Fruit fly (Drosophila melanogaster) whole organism, embryonic: Measurements from ENCODE around the gene bor.

Source experiments
- Atf6 ChIP-seq: fragments of 200-800 bp; sonication (Bioruptor generic); IDR thresholded peaks from 2 replicates; pipeline ENCODE4 v1.3.6; 2022; ENCODE audit warnings: missing biosample characterization, missing genetic modification characterization
- CG10147 ChIP-seq: fragments of 200-800 bp; sonication (Bioruptor generic); optimal IDR thresholded peaks from 2 replicates; lab custom pipeline; 2019; ENCODE audit warnings: missing biosample characterization, mild to moderate bottlenecking, missing genetic modification characterization, moderate library complexity
- CG10321 ChIP-seq: fragments of 200-800 bp; sonication (Bioruptor generic); IDR thresholded peaks from 2 replicates; pipeline ENCODE4 v1.3.6; 2022; ENCODE audit warnings: missing biosample characterization, missing genetic modification characterization
- CG14050 ChIP-seq: fragments of 200-800 bp; sonication (Bioruptor generic); IDR thresholded peaks from 3 replicates; pipeline ENCODE4 v1.3.6; 2022; ENCODE audit warnings: missing biosample characterization, missing genetic modification characterization
- CG14965 ChIP-seq: fragments of 200-800 bp; sonication (Bioruptor generic); optimal IDR thresholded peaks from 2 replicates; lab custom pipeline; 2016; ENCODE audit warnings: missing biosample characterization, missing genetic modification characterization, borderline replicate concordance
- CG18011 ChIP-seq: fragments of 200-800 bp; sonication (Bioruptor generic); optimal IDR thresholded peaks from 2 replicates; lab custom pipeline; 2017; ENCODE audit warnings: missing biosample characterization, missing genetic modification characterization, mild to moderate bottlenecking, moderate library complexity, missing genotype
- CG18262 ChIP-seq: fragments of 200-800 bp; optimal IDR thresholded peaks from 3 replicates; lab custom pipeline; 2019; ENCODE audit warnings: missing biosample characterization, mild to moderate bottlenecking, missing genetic modification characterization, moderate library complexity
- CG3065 ChIP-seq: fragments of 200-800 bp; sonication (Bioruptor generic); optimal IDR thresholded peaks from 2 replicates; lab custom pipeline; 2016; ENCODE audit warnings: missing biosample characterization, missing genetic modification characterization
- CG31388 ChIP-seq: fragments of 200-800 bp; sonication (Bioruptor generic); optimal IDR thresholded peaks from 2 replicates; lab custom pipeline; 2016; ENCODE audit warnings: missing biosample characterization, missing genetic modification characterization
- CG42726 ChIP-seq: fragments of 200-800 bp; sonication (Bioruptor generic); IDR thresholded peaks from 2 replicates; pipeline ENCODE4 v1.3.6; 2022; ENCODE audit warnings: missing biosample characterization, missing genetic modification characterization; ENCODE audit not compliant: partially characterized antibody
- CG5180 ChIP-seq: fragments of 200-800 bp; sonication (Bioruptor generic); optimal IDR thresholded peaks from 3 replicates; lab custom pipeline; 2017; ENCODE audit warnings: missing biosample characterization, missing genetic modification characterization, mild to moderate bottlenecking, moderate library complexity, missing genetic modification reagents
- CG7556 ChIP-seq: fragments of 200-800 bp; sonication (Bioruptor generic); optimal IDR thresholded peaks from 2 replicates; lab custom pipeline; 2017; ENCODE audit warnings: missing biosample characterization, mild to moderate bottlenecking, missing genetic modification characterization
- CG7745 ChIP-seq: fragments of 200-800 bp; sonication (Bioruptor generic); optimal IDR thresholded peaks from 2 replicates; lab custom pipeline; 2018; ENCODE audit warnings: missing biosample characterization, mild to moderate bottlenecking, missing genetic modification characterization, moderate library complexity
- CG7987 ChIP-seq: fragments of 200-800 bp; sonication (Bioruptor generic); optimal IDR thresholded peaks from 2 replicates; lab custom pipeline; 2018; ENCODE audit warnings: missing biosample characterization, mild to moderate bottlenecking, missing genetic modification characterization, moderate library complexity
- CG8089 ChIP-seq: fragments of 200-800 bp; sonication (Bioruptor generic); optimal IDR thresholded peaks from 3 replicates; lab custom pipeline; 2016; ENCODE audit warnings: missing biosample characterization, missing genetic modification characterization
- CG8388 ChIP-seq: fragments of 200-800 bp; sonication (Bioruptor generic); optimal IDR thresholded peaks from 2 replicates; lab custom pipeline; 2019; ENCODE audit warnings: missing biosample characterization, mild to moderate bottlenecking, missing genetic modification characterization, moderate library complexity
- CHES-1-like ChIP-seq: fragments of 200-800 bp; sonication (Bioruptor generic); optimal IDR thresholded peaks from 2 replicates; lab custom pipeline; 2016; ENCODE audit warnings: missing biosample characterization, missing genetic modification characterization
- Fer3 ChIP-seq: fragments of 200-800 bp; sonication (Bioruptor generic); optimal IDR thresholded peaks from 2 replicates; lab custom pipeline; 2018; ENCODE audit warnings: missing biosample characterization, mild to moderate bottlenecking, missing genetic modification characterization, moderate library complexity
- Gug ChIP-seq: fragments of 200-800 bp; sonication (Bioruptor generic); IDR thresholded peaks from 4 replicates; pipeline ENCODE4 v1.3.6; 2022; ENCODE audit warnings: missing biosample characterization, missing genetic modification characterization
- MESR4 ChIP-seq: fragments of 200-800 bp; sonication (Bioruptor generic); optimal IDR thresholded peaks from 2 replicates; lab custom pipeline; 2018; ENCODE audit warnings: missing biosample characterization, mild to moderate bottlenecking, missing genetic modification characterization, moderate library complexity
- MTF-1 ChIP-seq: fragments of 200-800 bp; sonication (Bioruptor generic); optimal IDR thresholded peaks from 2 replicates; lab custom pipeline; 2018; ENCODE audit warnings: missing biosample characterization, mild to moderate bottlenecking, missing genetic modification characterization, borderline replicate concordance
- Myb ChIP-seq: fragments of 200-800 bp; sonication (Bioruptor generic); optimal IDR thresholded peaks from 2 replicates; lab custom pipeline; 2016; ENCODE audit warnings: missing biosample characterization, missing genetic modification characterization
- Neu2 ChIP-seq: fragments of 200-800 bp; sonication (Bioruptor generic); optimal IDR thresholded peaks from 3 replicates; lab custom pipeline; 2016; ENCODE audit warnings: missing biosample characterization, missing genetic modification characterization, borderline replicate concordance
- Rfx ChIP-seq: fragments of 200-800 bp; sonication (Bioruptor generic); IDR thresholded peaks from 2 replicates; pipeline ENCODE4 v1.3.6; 2022; ENCODE audit warnings: missing biosample characterization, missing genetic modification characterization
- Trl ChIP-seq, 3 experiments: fragments of >200 bp in 2 of 3; fragments of 200-800 bp in 1 of 3; sonication (Bioruptor generic) in 1 of 3; optimal IDR thresholded peaks; 2 replicates in 1 of 3; 3 replicates in 2 of 3; lab custom pipeline; 2016 to 2017; ENCODE audit warnings: missing biosample characterization in 1 of 3, missing genetic modification characterization in 1 of 3
- ap ChIP-seq: fragments of 200-800 bp; sonication (Bioruptor generic); IDR thresholded peaks from 2 replicates; pipeline ENCODE4 v1.3.6; 2022; ENCODE audit warnings: missing biosample characterization, missing genetic modification characterization
- bab2 ChIP-seq: fragments of 200-800 bp; sonication (Bioruptor generic); optimal IDR thresholded peaks from 2 replicates; lab custom pipeline; 2016; ENCODE audit warnings: missing biosample characterization, missing genetic modification characterization
- cg ChIP-seq: fragments of 200-800 bp; sonication (Bioruptor generic); optimal IDR thresholded peaks from 3 replicates; lab custom pipeline; 2019; ENCODE audit warnings: missing biosample characterization, mild to moderate bottlenecking, missing genetic modification characterization, moderate library complexity
- chinmo ChIP-seq: fragments of 200-800 bp; sonication (Bioruptor generic); IDR thresholded peaks from 4 replicates; pipeline ENCODE4 v1.3.6; 2022; ENCODE audit warnings: missing biosample characterization, missing genetic modification characterization; ENCODE audit not compliant: partially characterized antibody
- croc ChIP-seq: fragments of 200-800 bp; sonication (Bioruptor generic); conservative IDR thresholded peaks from 3 replicates; pipeline ENCODE4 v1.3.6; 2022; ENCODE audit warnings: missing biosample characterization, missing genetic modification characterization
- crp ChIP-seq, 2 experiments: fragments of 200-800 bp; sonication (Bioruptor generic); optimal IDR thresholded peaks; 2 replicates in 1 of 2; 3 replicates in 1 of 2; lab custom pipeline; 2017; ENCODE audit warnings: missing biosample characterization in 2 of 2, missing genetic modification characterization in 2 of 2, mild to moderate bottlenecking in 1 of 2, moderate library complexity in 1 of 2
- dati ChIP-seq: fragments of 200-800 bp; sonication (Bioruptor generic); IDR thresholded peaks from 2 replicates; pipeline ENCODE4 v1.3.6; 2022; ENCODE audit warnings: missing biosample characterization, missing genetic modification characterization
- esg ChIP-seq: fragments of 200-800 bp; sonication (Bioruptor generic); conservative IDR thresholded peaks from 2 replicates; pipeline ENCODE4 v1.3.6; 2022; ENCODE audit warnings: missing biosample characterization, missing genetic modification characterization
- exex ChIP-seq: fragments of 200-800 bp; sonication (Bioruptor generic); optimal IDR thresholded peaks from 4 replicates; lab custom pipeline; 2018; ENCODE audit warnings: missing biosample characterization, mild to moderate bottlenecking, missing genetic modification characterization, moderate library complexity
- fru ChIP-seq: fragments of >200 bp; optimal IDR thresholded peaks from 2 replicates; lab custom pipeline; 2017
- grau ChIP-seq: fragments of 200-800 bp; optimal IDR thresholded peaks from 3 replicates; lab custom pipeline; 2019; ENCODE audit warnings: missing biosample characterization, mild to moderate bottlenecking, missing genetic modification characterization, moderate library complexity
- hbn ChIP-seq: fragments of 200-800 bp; sonication (Bioruptor generic); IDR thresholded peaks from 2 replicates; pipeline ENCODE4 v1.3.6; 2022; ENCODE audit warnings: missing biosample characterization, missing genetic modification characterization; ENCODE audit not compliant: partially characterized antibody
- maf-S ChIP-seq: fragments of 200-800 bp; sonication (Bioruptor generic); optimal IDR thresholded peaks from 2 replicates; lab custom pipeline; 2016; ENCODE audit warnings: missing biosample characterization, missing genetic modification characterization
- nerfin-2 ChIP-seq: fragments of 200-800 bp; sonication (Bioruptor generic); IDR thresholded peaks from 2 replicates; pipeline ENCODE4 v1.3.6; 2022; ENCODE audit warnings: missing biosample characterization, missing genetic modification characterization; ENCODE audit not compliant: partially characterized antibody
- pzg ChIP-seq: fragments of 200-800 bp; sonication (Bioruptor generic); optimal IDR thresholded peaks from 3 replicates; lab custom pipeline; 2018; ENCODE audit warnings: missing biosample characterization, mild to moderate bottlenecking, missing genetic modification characterization, moderate library complexity
- slbo ChIP-seq: fragments of 200-800 bp; sonication (Bioruptor generic); IDR thresholded peaks from 2 replicates; pipeline ENCODE4 v1.3.6; 2022; ENCODE audit warnings: missing biosample characterization, missing genetic modification characterization
- tgo ChIP-seq: fragments of 200-800 bp; sonication (Bioruptor generic); IDR thresholded peaks from 3 replicates; pipeline ENCODE4 v1.3.6; 2022; ENCODE audit warnings: missing biosample characterization, missing genetic modification characterization
- tup ChIP-seq: fragments of 200-800 bp; sonication (Bioruptor generic); optimal IDR thresholded peaks from 2 replicates; lab custom pipeline; 2016; ENCODE audit warnings: missing biosample characterization, mild to moderate bottlenecking, missing genetic modification characterization, moderate library complexity
- tx ChIP-seq: fragments of 200-800 bp; sonication (Bioruptor generic); optimal IDR thresholded peaks from 2 replicates; lab custom pipeline; 2016; ENCODE audit warnings: missing biosample characterization, missing genetic modification characterization
- unpg ChIP-seq: fragments of 200-800 bp; sonication (Bioruptor generic); optimal IDR thresholded peaks from 3 replicates; lab custom pipeline; 2018; ENCODE audit warnings: missing biosample characterization, mild to moderate bottlenecking, missing genetic modification characterization, moderate library complexity
- vnd ChIP-seq: fragments of 200-800 bp; sonication (Bioruptor generic); IDR thresholded peaks from 3 replicates; pipeline ENCODE4 v1.3.6; 2022; ENCODE audit warnings: missing biosample characterization, missing genetic modification characterization; ENCODE audit not compliant: partially characterized antibody

Gene bor

dm6 chr3R:16280003-16280998, 16.4 kb upstream of the bor start (continued):
- TF ChIP-seq tgo (GFP tag; lab: Robert Waterston, UW) (peak; percentile 99), tx (GFP tag; lab: Kevin White, UChicago) (peak; percentile 99), CG3065 (peak; percentile 99), CG31388 (GFP tag; lab: Kevin White, UChicago) (peak; percentile 99), croc (GFP tag; lab: Robert Waterston, UW) (peak; percentile 98), bab2 (GFP tag; lab: Kevin White, UChicago) (peak; percentile 100), CG5180 (GFP tag; lab: Kevin White, UChicago) (peak; percentile 94), CHES-1-like (GFP tag; lab: Kevin White, UChicago) (peak; percentile 100), cg (GFP tag; lab: Kevin White, UChicago) (peak; percentile 86), maf-S (GFP tag; lab: Kevin White, UChicago) (peak; percentile 99), ap (peak; percentile 99), CG18011 (peak; percentile 93), chinmo (GFP tag; lab: Robert Waterston, UW) (peak; percentile 98), hbn (GFP tag; lab: Robert Waterston, UW) (no peak), vnd (GFP tag; lab: Robert Waterston, UW) (no peak), CG8388 (GFP tag; lab: Kevin White, UChicago) (peak; percentile 99), exex (tag; lab: Kevin White, UChicago) (peak; percentile 96), fru (lab: Kevin White, UChicago) (no peak), CG18262 (peak; percentile 100), nerfin-2 (GFP tag; lab: Robert Waterston, UW) (0 out of 2 replicates have a peak, but pooled peaks have one; percentile 28), CG7987 (GFP tag; lab: Kevin White, UChicago) (peak; percentile 96), CG10321 (GFP tag; lab: Robert Waterston, UW) (peak; percentile 91), esg (GFP tag; lab: Robert Waterston, UW) (peak; percentile 99), MTF-1 (peak; percentile 98), crp (GFP tag; optimal IDR thresholded peaks at IDR 0.05; lab: Kevin White, UChicago) (peak; percentile 72 to 77), Neu2 (GFP tag; lab: Kevin White, UChicago) (peak; percentile 98), CG14965 (GFP tag; lab: Kevin White, UChicago) (peak; percentile 94), CG10147 (GFP tag; lab: Kevin White, UChicago) (peak; percentile 99), Gug (GFP tag; lab: Robert Waterston, UW) (peak; percentile 96), tup (GFP tag; lab: Kevin White, UChicago) (peak; percentile 96), MESR4 (GFP tag; lab: Kevin White, UChicago) (peak; percentile 90), slbo (GFP tag; lab: Robert Waterston, UW) (peak; percentile 100), unpg (GFP tag; lab: Kevin White, UChicago) (peak; percentile 100), CG7745 (tag; lab: Kevin White, UChicago) (peak; percentile 96), pzg (GFP tag; lab: Kevin White, UChicago) (peak; percentile 28), Fer3 (tag; lab: Kevin White, UChicago) (peak; percentile 99), Trl (optimal IDR thresholded peaks at IDR 0.05; lab: Kevin White, UChicago) (peak; percentile 79 to 99), Trl (GFP tag; optimal IDR thresholded peaks at IDR 0.05; lab: Kevin White, UChicago) (peak; percentile 99), CG14050 (peak; percentile 100), Atf6 (GFP tag; lab: Robert Waterston, UW) (peak; percentile 99), CG42726 (GFP tag; lab: Robert Waterston, UW) (no peak), CG7556 (peak; percentile 100), CG8089 (GFP tag; lab: Kevin White, UChicago) (peak; percentile 99), Myb (GFP tag; lab: Kevin White, UChicago) (peak; percentile 94), dati (peak; percentile 99), grau (tag; lab: Kevin White, UChicago) (peak; percentile 99), Rfx (GFP tag; lab: Robert Waterston, UW) (peak; percentile 99)
